Worm (Caenorhabditis elegans): ENCODE results near the gene elpc-3.
A peak's percentile ranks its signal among the peaks of the same experiment; 100 is the strongest.

- no peak for TF ChIP-seq dpl-1 (GFP tag; optimal IDR thresholded peaks at IDR 0.05)
- TF ChIP-seq F22D6.2 (tag; optimal IDR thresholded peaks at IDR 0.05), result no peak
- peak; percentile 62 for TF ChIP-seq lsl-1 (GFP tag; optimal IDR thresholded peaks at IDR 0.05)
- TF ChIP-seq nhr-90 (tag; optimal IDR thresholded peaks at IDR 0.05), result no peak
- TF ChIP-seq egl-18 (GFP tag; IDR thresholded peaks at IDR 0.05), result no peak
- no peak for TF ChIP-seq nfya-1 (tag; optimal IDR thresholded peaks at IDR 0.05; ENCODE audit: borderline replicate concordance, insufficient read depth)
Measured at ce11 chrV:12190943-12191569, 9.8 kb upstream of the elpc-3 start, which contains the start of gene dpy-30.

Data from whole organism, young adult.